Worm (Caenorhabditis elegans) whole organism, L3 larva: ENCODE measurements around the gene T13C2.7.

Experiments
- R02D3.7 ChIP-seq: fragments of 150-350 bp; optimal IDR thresholded peaks from 2 replicates; lab custom pipeline; 2014; ENCODE audit warnings: missing biosample characterization, missing genetic modification characterization
- ZK546.5 ChIP-seq: sonication (generic microtip); optimal IDR thresholded peaks from 2 replicates; lab custom pipeline; 2017; ENCODE audit warnings: missing biosample characterization, missing genetic modification characterization
- aly-2 ChIP-seq: fragments of 150-350 bp; optimal IDR thresholded peaks from 2 replicates; lab custom pipeline; 2014; ENCODE audit warnings: missing biosample characterization, missing genetic modification characterization
- ceh-16 ChIP-seq: sonication (generic microtip); optimal IDR thresholded peaks from 2 replicates; lab custom pipeline; 2017; ENCODE audit warnings: missing biosample characterization, missing genetic modification characterization
- ceh-28 ChIP-seq: fragments of 150-350 bp; optimal IDR thresholded peaks from 2 replicates; lab custom pipeline; 2014; ENCODE audit warnings: missing biosample characterization, missing genetic modification reagents, missing genetic modification characterization
- ceh-82 ChIP-seq: fragments of 150-350 bp; optimal IDR thresholded peaks from 2 replicates; lab custom pipeline; 2014; ENCODE audit warnings: missing biosample characterization, missing genetic modification characterization
- daf-12 ChIP-seq: fragments of 150-350 bp; optimal IDR thresholded peaks from 2 replicates; lab custom pipeline; 2014; ENCODE audit warnings: missing biosample characterization, missing genetic modification reagents, missing genetic modification characterization
- elt-1 ChIP-seq: fragments of 150-350 bp; optimal IDR thresholded peaks from 2 replicates; lab custom pipeline; 2014; ENCODE audit warnings: missing biosample characterization, missing genetic modification characterization
- elt-2 ChIP-seq: sonication (generic microtip); optimal IDR thresholded peaks from 2 replicates; lab custom pipeline; 2016; ENCODE audit warnings: missing genetic modification reagents, mild to moderate bottlenecking, missing genetic modification characterization, missing compliant biosample characterization
- elt-3 ChIP-seq, 3 experiments: fragments of 150-350 bp in 1 of 3; sonication (generic microtip) in 2 of 3; optimal IDR thresholded peaks; 2 replicates in 2 of 3; 4 replicates in 1 of 3; lab custom pipeline; 2014 to 2017; ENCODE audit warnings: missing biosample characterization in 3 of 3, missing genetic modification characterization in 3 of 3
- eor-1 ChIP-seq, 2 experiments: fragments of 150-350 bp; optimal IDR thresholded peaks; 2 replicates each; lab custom pipeline; 2014 to 2018; ENCODE audit warnings: missing biosample characterization in 2 of 2, missing genetic modification characterization in 2 of 2
- fkh-10 ChIP-seq: sonication (generic microtip); optimal IDR thresholded peaks from 2 replicates; lab custom pipeline; 2017; ENCODE audit warnings: missing biosample characterization, missing genetic modification reagents, missing genetic modification characterization
- fos-1 ChIP-seq: fragments of 150-350 bp; optimal IDR thresholded peaks from 2 replicates; lab custom pipeline; 2014; ENCODE audit warnings: missing biosample characterization, missing genetic modification characterization
- hmg-11 ChIP-seq: sonication (generic microtip); optimal IDR thresholded peaks from 2 replicates; lab custom pipeline; 2016; ENCODE audit warnings: missing genetic modification characterization, missing compliant biosample characterization
- lin-39 ChIP-seq: fragments of 150-350 bp; optimal IDR thresholded peaks from 2 replicates; lab custom pipeline; 2018; ENCODE audit warnings: missing biosample characterization, missing genetic modification reagents, missing genetic modification characterization
- lsy-12 ChIP-seq: sonication (generic microtip); optimal IDR thresholded peaks from 2 replicates; lab custom pipeline; 2016; ENCODE audit warnings: mild to moderate bottlenecking, missing genetic modification characterization, missing compliant biosample characterization
- mml-1 ChIP-seq: fragments of 150-350 bp; sonication (generic microtip); optimal IDR thresholded peaks from 3 replicates; lab custom pipeline; 2014; ENCODE audit warnings: missing biosample characterization, missing genetic modification characterization
- nfya-1 ChIP-seq: sonication (generic microtip); optimal IDR thresholded peaks from 2 replicates; lab custom pipeline; 2017; ENCODE audit warnings: missing genetic modification characterization, mild to moderate bottlenecking, missing compliant biosample characterization, antibody characterized with exemption, moderate library complexity; ENCODE audit not compliant: insufficient read depth
- nhr-11 ChIP-seq: fragments of 150-350 bp; optimal IDR thresholded peaks from 2 replicates; lab custom pipeline; 2014; ENCODE audit warnings: missing biosample characterization, missing genetic modification characterization
- nhr-12 ChIP-seq: fragments of 150-350 bp; optimal IDR thresholded peaks from 2 replicates; lab custom pipeline; 2014; ENCODE audit warnings: missing biosample characterization, missing genetic modification characterization
- nhr-25 ChIP-seq: sonication (generic microtip); optimal IDR thresholded peaks from 2 replicates; lab custom pipeline; 2017; ENCODE audit warnings: missing biosample characterization, missing genetic modification characterization
- nhr-76 ChIP-seq: fragments of 150-350 bp; sonication (generic microtip); optimal IDR thresholded peaks from 5 replicates; lab custom pipeline; 2014; ENCODE audit warnings: missing biosample characterization, missing genetic modification characterization
- pha-4 ChIP-seq: fragments of 150-350 bp; optimal IDR thresholded peaks from 2 replicates; lab custom pipeline; 2014; ENCODE audit warnings: missing biosample characterization, missing genetic modification reagents, missing genetic modification characterization
- pqm-1 ChIP-seq: fragments of 150-350 bp; optimal IDR thresholded peaks from 2 replicates; lab custom pipeline; 2017; ENCODE audit warnings: missing biosample characterization, missing genetic modification characterization, inconsistent platforms
- skn-1 ChIP-seq: fragments of 150-350 bp; optimal IDR thresholded peaks from 2 replicates; lab custom pipeline; 2014; ENCODE audit warnings: missing biosample characterization, missing genetic modification characterization
- snpc-4 ChIP-seq: fragments of 150-350 bp; optimal IDR thresholded peaks from 2 replicates; lab custom pipeline; 2014; ENCODE audit warnings: missing biosample characterization, missing genetic modification characterization
- tbx-2 ChIP-seq: sonication (generic microtip); optimal IDR thresholded peaks from 2 replicates; lab custom pipeline; 2016; ENCODE audit warnings: mild to moderate bottlenecking, missing genetic modification characterization, missing compliant biosample characterization
- unc-39 ChIP-seq: sonication (generic microtip); optimal IDR thresholded peaks from 4 replicates; lab custom pipeline; 2017; ENCODE audit warnings: missing biosample characterization, missing genetic modification characterization
- zag-1 ChIP-seq: fragments of 150-350 bp; optimal IDR thresholded peaks from 2 replicates; lab custom pipeline; 2014; ENCODE audit warnings: missing biosample characterization, missing genetic modification characterization
- ztf-11 ChIP-seq: fragments of 150-350 bp; optimal IDR thresholded peaks from 2 replicates; lab custom pipeline; 2014; ENCODE audit warnings: missing biosample characterization, missing genetic modification characterization
- ztf-4 ChIP-seq: fragments of 150-350 bp; optimal IDR thresholded peaks from 2 replicates; lab custom pipeline; 2014; ENCODE audit warnings: missing biosample characterization, missing genetic modification characterization

T13C2.7 gene

ce11 chrII:6752027-6752426 lies 27.2 kb upstream of the T13C2.7 start, which contains the start of gene F41G3.19:
TSS of gene F41G3.19 (minus strand) at chrII:6752127.
- TF ChIP-seq snpc-4 (tag; lab: Kevin White, UChicago) (no peak), pqm-1 (tag; lab: Kevin White, UChicago) (no peak), nhr-12 (tag; lab: Kevin White, UChicago) (no peak), unc-39 (no peak), lsy-12 (tag; lab: Kevin White, UChicago) (no peak), fkh-10 (GFP tag; lab: Kevin White, UChicago) (no peak), ceh-16 (no peak), nhr-25 (no peak), skn-1 (no peak), aly-2 (tag; lab: Kevin White, UChicago) (no peak), ztf-4 (tag; lab: Kevin White, UChicago) (no peak), fos-1 (no peak), pha-4 (tag; lab: Kevin White, UChicago) (no peak)
- TF ChIP-seq, all 47 proteins: peak for 0

- no peak for TF ChIP-seq unc-39
- TF ChIP-seq elt-2 = no peak
- no peak for TF ChIP-seq aly-2 (tag; lab: Kevin White, UChicago)
- TF ChIP-seq ztf-4 (tag; lab: Kevin White, UChicago) = no peak
- no peak for TF ChIP-seq ztf-11 (tag; lab: Kevin White, UChicago)
- TF ChIP-seq mml-1 (tag; lab: Kevin White, UChicago) = no peak
- TF ChIP-seq ceh-16 = no peak
- no peak for TF ChIP-seq snpc-4 (tag; lab: Kevin White, UChicago)
- no peak for TF ChIP-seq nhr-25
- no peak for TF ChIP-seq pqm-1 (tag; lab: Kevin White, UChicago)
- TF ChIP-seq R02D3.7 (tag; lab: Kevin White, UChicago) = no peak
These were observed 26.4 kb upstream of the T13C2.7 start, which contains the start of gene F41G3.21 for ce11 chrII:6752850-6753249. TSS of gene F41G3.21 (minus strand) at chrII:6752950.

DNA sequence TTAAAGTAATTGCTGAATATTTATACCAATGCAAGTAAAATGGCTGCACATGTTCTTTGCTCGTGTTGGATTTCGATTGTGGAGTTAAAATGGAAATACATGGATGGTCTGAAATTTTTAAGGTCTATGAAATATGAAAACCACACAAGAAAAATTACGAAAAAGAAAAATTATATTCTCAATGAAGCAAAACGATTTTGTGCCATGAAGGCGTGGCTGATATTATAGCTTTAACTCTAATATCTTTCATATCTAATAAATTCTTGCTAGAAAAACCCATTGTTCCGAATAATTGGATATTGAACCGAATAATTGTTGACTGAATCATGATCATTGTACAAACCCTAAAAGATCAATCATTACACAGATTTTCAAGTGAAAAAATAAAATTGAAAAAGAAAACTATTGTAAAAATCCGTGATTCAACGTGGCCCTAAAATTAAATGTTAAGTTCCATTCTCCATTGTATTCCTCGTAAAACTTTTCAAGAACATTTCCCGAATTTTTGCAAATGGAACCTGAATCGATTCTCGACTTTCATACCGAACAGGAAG lies 24.5 kb upstream of the T13C2.7 start, which contains the start of the genes srx-95 and fis-1:
TSS of gene srx-95 (minus strand) at position 101 of the 554 bp plus-strand sequence.
TSS of gene fis-1 (plus strand) at position 504 of the 554 bp plus-strand sequence.
- TF ChIP-seq hmg-11 (tag; lab: Kevin White, UChicago) = no peak
- no peak for TF ChIP-seq ceh-16
- TF ChIP-seq nhr-25 = no peak
- TF ChIP-seq, all 47 proteins: peak for 0

- TF ChIP-seq hmg-11 (tag; lab: Kevin White, UChicago) = no peak
- no peak for TF ChIP-seq elt-2
- TF ChIP-seq eor-1 (tag; optimal IDR thresholded peaks at IDR 0.05; lab: Kevin White, UChicago) = no peak
- TF ChIP-seq nhr-12 (tag; lab: Kevin White, UChicago) = no peak
- TF ChIP-seq mml-1 (tag; lab: Kevin White, UChicago) = no peak
- no peak for TF ChIP-seq elt-1 (tag; lab: Kevin White, UChicago)
- TF ChIP-seq elt-3 (tag; optimal IDR thresholded peaks at IDR 0.05; lab: Kevin White, UChicago) = no peak
- TF ChIP-seq pha-4 (tag; lab: Kevin White, UChicago) = no peak
- no peak for TF ChIP-seq nhr-11
- no peak for TF ChIP-seq tbx-2 (tag; lab: Kevin White, UChicago)
These were observed 23.0 kb upstream of the T13C2.7 start, which contains the start of gene F41G3.3 for ce11 chrII:6756232-6756631. TSS of gene F41G3.3 (plus strand) at chrII:6756532.

DNA sequence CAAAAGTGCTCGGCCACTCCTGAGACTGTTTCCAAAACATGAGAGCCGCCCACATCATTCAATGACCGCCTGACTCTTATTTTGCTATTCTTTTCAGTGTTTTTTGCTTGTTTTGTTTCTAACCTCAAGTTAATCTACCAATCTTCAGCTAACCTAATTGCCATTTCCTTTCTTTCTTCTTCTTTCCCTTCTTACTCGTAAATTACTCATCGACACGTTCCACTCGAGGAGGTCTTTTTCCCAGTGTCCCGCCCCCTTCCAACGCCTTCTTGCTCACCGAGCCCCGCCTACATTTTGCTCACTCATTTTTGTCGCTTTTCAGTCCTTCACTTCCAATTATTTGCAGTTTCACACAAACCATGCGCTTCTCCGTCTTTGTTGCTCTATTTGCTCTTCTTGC lies 14.5 kb upstream of the T13C2.7 start, which contains the start of gene nlp-50:
TSS of gene nlp-50 (plus strand) at position 301 of the 400 bp plus-strand sequence.
- TF ChIP-seq zag-1 (tag; lab: Kevin White, UChicago) = no peak
- TF ChIP-seq nhr-25 = no peak
- TF ChIP-seq ceh-28 (tag; lab: Kevin White, UChicago) = no peak
- TF ChIP-seq unc-39 = no peak
- TF ChIP-seq R02D3.7 (tag; lab: Kevin White, UChicago) = no peak
- TF ChIP-seq hmg-11 (tag; lab: Kevin White, UChicago) = no peak
- TF ChIP-seq fos-1 = no peak
- TF ChIP-seq aly-2 (tag; lab: Kevin White, UChicago) = no peak
- TF ChIP-seq nhr-76 (tag; lab: Kevin White, UChicago) = no peak
- no peak for TF ChIP-seq lin-39
- TF ChIP-seq daf-12 = no peak
- no peak for TF ChIP-seq ZK546.5
- TF ChIP-seq nfya-1 (tag; lab: Kevin White, UChicago) = no peak
- TF ChIP-seq ceh-82 = no peak

- TF ChIP-seq nhr-11 (no peak), elt-2 (peak; percentile 41)
These were observed 11.2 kb upstream of the T13C2.7 start, which contains the start of gene F41G3.18 for ce11 chrII:6768014-6768413. TSS of gene F41G3.18 (plus strand) at chrII:6768314.
